Worm (Caenorhabditis elegans): ENCODE measurements around the gene F52D10.2.
A peak's percentile ranks its signal among the peaks of the same experiment; 100 is the strongest.

DNA sequence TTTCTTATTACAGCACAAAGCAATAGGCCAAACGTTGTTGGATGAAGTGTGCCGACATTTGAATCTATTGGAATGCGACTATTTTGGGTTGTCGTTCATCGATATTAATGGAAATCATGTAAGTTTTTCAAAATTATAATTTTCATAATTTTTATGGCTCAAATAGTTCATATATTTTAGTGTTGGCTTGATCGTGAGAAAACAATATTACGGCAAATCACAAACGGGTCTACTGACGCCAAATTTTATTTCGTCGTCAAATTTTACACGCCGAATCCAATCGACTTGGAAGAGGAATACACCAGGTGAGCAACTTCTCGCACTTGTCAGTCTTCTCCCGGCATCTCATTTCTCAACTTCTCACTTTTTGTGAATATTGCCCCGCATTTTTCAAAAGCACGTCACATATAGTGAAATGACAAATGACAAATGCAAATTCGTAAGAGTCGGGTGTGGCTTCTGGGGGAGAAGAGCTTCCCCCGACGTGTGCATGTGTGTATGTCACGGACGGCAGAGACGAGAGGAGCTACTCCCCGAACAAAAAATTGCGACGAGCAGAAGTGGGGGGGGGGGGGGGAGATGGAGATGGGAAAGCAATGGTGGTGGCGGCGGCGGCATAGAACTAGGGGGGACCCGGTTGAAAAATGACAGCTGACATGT is 15.0 kb downstream of the F52D10.2 start:
- TF ChIP-seq snpc-4 (tag; optimal IDR thresholded peaks at IDR 0.05) (no peak), nhr-237 (tag; optimal IDR thresholded peaks at IDR 0.05) (no peak), lin-39 (tag; optimal IDR thresholded peaks at IDR 0.05) (peak; percentile 64)

All from whole organism, L3 larva.